Worm (Caenorhabditis elegans) whole organism, L1 larva: ENCODE data around the gene nas-27.

Experiments
- C04F5.9 ChIP-seq: sonication (generic microtip); optimal IDR thresholded peaks from 2 replicates; lab custom pipeline; 2016; ENCODE audit warnings: missing genetic modification characterization, missing compliant biosample characterization
- aha-1 ChIP-seq: fragments of 150-350 bp; optimal IDR thresholded peaks from 2 replicates; lab custom pipeline; 2014; ENCODE audit warnings: missing biosample characterization, missing genetic modification characterization
- egl-27 ChIP-seq, 2 experiments: fragments of 150-350 bp in 1 of 2; sonication (generic microtip); optimal IDR thresholded peaks; 3 replicates each; lab custom pipeline; 2017 to 2018; ENCODE audit warnings: missing biosample characterization in 2 of 2, missing genetic modification characterization in 2 of 2, missing genetic modification reagents in 2 of 2
- ets-5 ChIP-seq: fragments of 200-800 bp; sonication (Bioruptor generic); IDR thresholded peaks from 2 replicates; pipeline ENCODE4 v1.3.6; 2022; ENCODE audit warnings: missing genetic modification characterization, missing compliant biosample characterization
- lin-14 ChIP-seq: fragments of 200-800 bp; sonication (Bioruptor generic); optimal IDR thresholded peaks from 2 replicates; lab custom pipeline; 2018; ENCODE audit warnings: mild to moderate bottlenecking, missing genetic modification characterization, moderate library complexity, missing compliant biosample characterization
- lin-15B ChIP-seq: fragments of 150-350 bp; sonication (generic microtip); optimal IDR thresholded peaks from 3 replicates; lab custom pipeline; 2014; ENCODE audit warnings: missing biosample characterization, missing genetic modification characterization
- mdl-1 ChIP-seq, 2 experiments: fragments of 150-350 bp; optimal IDR thresholded peaks; 2 replicates each; lab custom pipeline; 2014 to 2017; ENCODE audit warnings: missing biosample characterization in 2 of 2, missing genetic modification characterization in 2 of 2, inconsistent platforms in 1 of 2
- nhr-12 ChIP-seq: sonication (generic microtip); optimal IDR thresholded peaks from 2 replicates; lab custom pipeline; 2017; ENCODE audit warnings: missing biosample characterization, missing genetic modification characterization
- nhr-28 ChIP-seq: fragments of 150-350 bp; optimal IDR thresholded peaks from 2 replicates; lab custom pipeline; 2014; ENCODE audit warnings: missing biosample characterization, missing genetic modification characterization
- snpc-4 ChIP-seq: fragments of 150-350 bp; optimal IDR thresholded peaks from 2 replicates; lab custom pipeline; 2014; ENCODE audit warnings: missing biosample characterization, missing genetic modification characterization
- ztf-4 ChIP-seq: fragments of 150-350 bp; optimal IDR thresholded peaks from 2 replicates; lab custom pipeline; 2014; ENCODE audit warnings: missing biosample characterization, missing genetic modification characterization

- TF ChIP-seq lin-15B (tag; lab: Kevin White, UChicago) = no peak
- TF ChIP-seq snpc-4 (tag; lab: Kevin White, UChicago) = no peak
- TF ChIP-seq ztf-4 (tag; lab: Kevin White, UChicago) = no peak
- no peak for TF ChIP-seq egl-27 (tag; optimal IDR thresholded peaks at IDR 0.05; lab: Kevin White, UChicago)
- TF ChIP-seq nhr-28 (tag; lab: Kevin White, UChicago) = no peak
- no peak for TF ChIP-seq C04F5.9
- TF ChIP-seq ets-5 (GFP tag; lab: Robert Waterston, UW) = no peak
- TF ChIP-seq nhr-12 = no peak
- TF ChIP-seq lin-14 = peak; percentile 20
- TF ChIP-seq aha-1 (tag; lab: Kevin White, UChicago) = no peak
- TF ChIP-seq mdl-1 (tag; optimal IDR thresholded peaks at IDR 0.05; lab: Kevin White, UChicago) = no peak
Observed at ce11 chrII:1217269-1217668, 38.1 kb upstream of the nas-27 start.
